Fruit fly (Drosophila melanogaster) S2 (cell line): Measurements from ENCODE around the gene CG10646.

ENCODE experiments used
- CG8478 ChIP-seq: fragments of >200 bp; optimal IDR thresholded peaks from 2 replicates; lab custom pipeline; 2018
- CTCF ChIP-seq, 2 experiments: fragments of >200 bp; optimal IDR thresholded peaks; 2 replicates each; lab custom pipeline; 2018

- TF ChIP-seq CG8478 (no peak), CTCF (optimal IDR thresholded peaks at IDR 0.05; lab: Kevin White, UChicago) (no peak)
These were observed 33.2 kb downstream of the CG10646 start for dm6 chr3L:12470509-12470908.
